Worm (Caenorhabditis elegans) whole organism, young adult: ENCODE data around the gene zipt-16.

Experiments used
- B0019.2 ChIP-seq: fragments of 200-800 bp; sonication (Bioruptor generic); conservative IDR thresholded peaks from 2 replicates; pipeline ENCODE4 v1.3.6; 2022; ENCODE audit warnings: missing genetic modification reagents, missing genetic modification characterization, missing compliant biosample characterization
- C17E4.6 ChIP-seq: fragments of 200-800 bp; sonication (Bioruptor generic); IDR thresholded peaks from 2 replicates; pipeline ENCODE4 v1.3.6; 2022; ENCODE audit warnings: missing genetic modification reagents, missing genetic modification characterization, missing compliant biosample characterization
- F33H1.4 ChIP-seq: fragments of 200-800 bp; sonication (Bioruptor generic); IDR thresholded peaks from 2 replicates; pipeline ENCODE4 v1.3.6; 2022; ENCODE audit warnings: missing genetic modification reagents, missing genetic modification characterization, missing compliant biosample characterization
- F55B11.4 ChIP-seq: sonication (generic microtip); optimal IDR thresholded peaks from 2 replicates; lab custom pipeline; 2016; ENCODE audit warnings: missing compliant biosample characterization, missing genetic modification characterization, borderline replicate concordance; ENCODE audit not compliant: insufficient read depth
- T26A5.8 ChIP-seq: sonication (generic microtip); optimal IDR thresholded peaks from 2 replicates; lab custom pipeline; 2016; ENCODE audit warnings: missing genetic modification characterization, missing compliant biosample characterization
- Y56A3A.18 ChIP-seq: fragments of 200-800 bp; sonication (Bioruptor generic); IDR thresholded peaks from 2 replicates; pipeline ENCODE4 v1.3.6; 2022; ENCODE audit warnings: missing genetic modification reagents, missing genetic modification characterization, missing compliant biosample characterization
- ccch-3 ChIP-seq: fragments of 200-800 bp; sonication (Bioruptor generic); optimal IDR thresholded peaks from 2 replicates; lab custom pipeline; 2018; ENCODE audit warnings: mild to moderate bottlenecking, missing genetic modification characterization, missing compliant biosample characterization
- cebp-1 ChIP-seq, 2 experiments: fragments of 200-800 bp in 1 of 2; sonication (Bioruptor generic) in 1 of 2; sonication (generic microtip) in 1 of 2; IDR thresholded peaks in 1 of 2; optimal IDR thresholded peaks in 1 of 2; 2 replicates each; pipeline versions ENCODE4 v1.3.6 to Lab custom; 2017 to 2022; ENCODE audit warnings: missing compliant biosample characterization in 2 of 2, missing genetic modification characterization in 2 of 2, mild to moderate bottlenecking in 1 of 2, missing genetic modification reagents in 1 of 2, moderate library complexity in 1 of 2
- chd-7 ChIP-seq: sonication (generic microtip); optimal IDR thresholded peaks from 2 replicates; lab custom pipeline; 2016; ENCODE audit warnings: mild to moderate bottlenecking, missing genetic modification characterization, moderate library complexity, missing compliant biosample characterization
- die-1 ChIP-seq: sonication (generic microtip); optimal IDR thresholded peaks from 2 replicates; lab custom pipeline; 2016; ENCODE audit warnings: missing genotype, mild to moderate bottlenecking, missing genetic modification characterization, missing compliant biosample characterization
- him-1 ChIP-seq: sonication (generic microtip); optimal IDR thresholded peaks from 2 replicates; lab custom pipeline; 2016; ENCODE audit warnings: missing genotype, missing genetic modification reagents, missing genetic modification characterization, missing compliant biosample characterization
- hlh-26 ChIP-seq: fragments of 200-800 bp; sonication (Bioruptor generic); conservative IDR thresholded peaks from 2 replicates; pipeline ENCODE4 v1.3.6; 2022; ENCODE audit warnings: missing genetic modification reagents, missing genetic modification characterization, missing compliant biosample characterization
- hmg-20 ChIP-seq: fragments of 200-800 bp; sonication (Bioruptor generic); IDR thresholded peaks from 2 replicates; pipeline ENCODE4 v1.3.6; 2022; ENCODE audit warnings: missing genetic modification reagents, missing genetic modification characterization, missing compliant biosample characterization
- lin-40 ChIP-seq: sonication (generic microtip); optimal IDR thresholded peaks from 2 replicates; lab custom pipeline; 2016; ENCODE audit warnings: missing genetic modification characterization, mild to moderate bottlenecking, missing compliant biosample characterization, missing genotype, missing genetic modification reagents
- lin-54 ChIP-seq: fragments of 200-800 bp; sonication (Bioruptor generic); optimal IDR thresholded peaks from 2 replicates; lab custom pipeline; 2018; ENCODE audit warnings: mild to moderate bottlenecking, missing genetic modification characterization, missing compliant biosample characterization
- lir-1 ChIP-seq: fragments of 200-800 bp; sonication (Bioruptor generic); conservative IDR thresholded peaks from 2 replicates; pipeline ENCODE4 v1.3.6; 2022; ENCODE audit warnings: missing genetic modification reagents, missing genetic modification characterization, missing compliant biosample characterization
- madf-10 ChIP-seq: sonication (generic microtip); optimal IDR thresholded peaks from 2 replicates; lab custom pipeline; 2016; ENCODE audit warnings: mild to moderate bottlenecking, missing genetic modification characterization, missing compliant biosample characterization
- mcd-1 ChIP-seq: fragments of 200-800 bp; sonication (Bioruptor generic); IDR thresholded peaks from 2 replicates; pipeline ENCODE4 v1.3.6; 2022; ENCODE audit warnings: missing genetic modification reagents, missing genetic modification characterization, missing compliant biosample characterization
- mxl-1 ChIP-seq: sonication (generic microtip); optimal IDR thresholded peaks from 2 replicates; lab custom pipeline; 2016; ENCODE audit warnings: missing genetic modification characterization, missing compliant biosample characterization
- nfya-2 ChIP-seq: fragments of 200-800 bp; sonication (Bioruptor generic); IDR thresholded peaks from 2 replicates; pipeline ENCODE4 v1.3.6; 2022; ENCODE audit warnings: missing genetic modification reagents, missing genetic modification characterization, missing compliant biosample characterization
- nhr-120 ChIP-seq: fragments of 200-800 bp; sonication (Bioruptor generic); IDR thresholded peaks from 2 replicates; pipeline ENCODE4 v1.3.6; 2022; ENCODE audit warnings: missing genetic modification characterization, missing compliant biosample characterization
- nhr-80 ChIP-seq: sonication (generic microtip); optimal IDR thresholded peaks from 2 replicates; lab custom pipeline; 2016; ENCODE audit warnings: missing genetic modification characterization, missing compliant biosample characterization
- nhr-90 ChIP-seq: sonication (generic microtip); optimal IDR thresholded peaks from 2 replicates; lab custom pipeline; 2016; ENCODE audit warnings: missing genotype, mild to moderate bottlenecking, missing genetic modification characterization, missing compliant biosample characterization
- pha-4 ChIP-seq: fragments of 150-350 bp; sonication (generic microtip); optimal IDR thresholded peaks from 2 replicates; lab custom pipeline; 2014; ENCODE audit warnings: missing biosample characterization, missing genetic modification reagents, missing genetic modification characterization
- rec-8 ChIP-seq, 2 experiments: sonication (generic microtip); optimal IDR thresholded peaks; 2 replicates each; lab custom pipeline; 2016; ENCODE audit warnings: mild to moderate bottlenecking in 2 of 2, missing genetic modification characterization in 2 of 2, missing genetic modification reagents in 2 of 2, missing genotype in 2 of 2, missing biosample characterization in 1 of 2, missing compliant biosample characterization in 1 of 2, moderate library complexity in 1 of 2
- rpc-1 ChIP-seq, 2 experiments: fragments of 150-350 bp in 1 of 2; sonication (generic microtip) in 1 of 2; optimal IDR thresholded peaks; 2 replicates each; lab custom pipeline; 2014 to 2018; ENCODE audit warnings: missing biosample characterization in 1 of 2, missing genetic modification characterization in 1 of 2, missing genetic modification reagents in 1 of 2, missing genotype in 1 of 2
- sdz-38 ChIP-seq: sonication (generic microtip); optimal IDR thresholded peaks from 2 replicates; lab custom pipeline; 2016; ENCODE audit warnings: missing genotype, missing genetic modification characterization, missing compliant biosample characterization
- snpc-1.1 ChIP-seq: sonication (generic microtip); optimal IDR thresholded peaks from 2 replicates; lab custom pipeline; 2017; ENCODE audit warnings: missing genetic modification characterization, mild to moderate bottlenecking, missing compliant biosample characterization, antibody characterized with exemption, moderate library complexity, missing genotype, missing genetic modification reagents; ENCODE audit not compliant: insufficient read depth
- somi-1 ChIP-seq: fragments of 200-800 bp; sonication (Bioruptor generic); optimal IDR thresholded peaks from 2 replicates; lab custom pipeline; 2018; ENCODE audit warnings: mild to moderate bottlenecking, missing genetic modification characterization, missing compliant biosample characterization
- sptf-2 ChIP-seq: fragments of 200-800 bp; sonication (Bioruptor generic); optimal IDR thresholded peaks from 2 replicates; lab custom pipeline; 2018; ENCODE audit warnings: mild to moderate bottlenecking, missing genetic modification characterization, missing compliant biosample characterization
- tbx-9 ChIP-seq: sonication (generic microtip); optimal IDR thresholded peaks from 2 replicates; lab custom pipeline; 2016; ENCODE audit warnings: borderline replicate concordance, missing genetic modification characterization, inconsistent platforms, missing compliant biosample characterization
- zim-3 ChIP-seq: sonication (generic microtip); optimal IDR thresholded peaks from 2 replicates; lab custom pipeline; 2017; ENCODE audit warnings: mild to moderate bottlenecking, missing genetic modification characterization, moderate library complexity, missing compliant biosample characterization
- ztf-6 ChIP-seq: fragments of 200-800 bp; sonication (Bioruptor generic); IDR thresholded peaks from 2 replicates; pipeline ENCODE4 v1.3.6; 2022; ENCODE audit warnings: missing genetic modification reagents, missing genetic modification characterization, missing compliant biosample characterization

zipt-16 gene

DNA sequence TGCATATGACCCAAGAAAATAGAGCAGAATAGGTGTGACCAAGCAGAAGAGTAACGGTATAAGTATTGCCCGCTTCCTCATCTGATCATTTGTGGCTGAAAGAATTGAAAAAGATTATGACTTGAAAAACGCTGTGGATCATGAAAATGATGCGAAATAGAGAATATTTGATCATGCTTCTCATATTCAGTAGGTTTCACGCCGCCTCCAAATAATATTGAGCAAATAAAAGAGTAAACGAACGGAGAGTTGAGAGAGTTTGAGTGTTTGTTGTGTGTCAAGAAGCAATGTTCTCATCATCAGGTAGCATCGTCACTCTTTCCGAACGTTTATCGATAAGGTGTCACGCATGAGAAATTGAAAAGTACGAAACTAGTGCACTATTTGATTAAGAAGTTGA lies 33.5 kb downstream of the zipt-16 start, which contains the start of gene htrl-1:
htrl-1 (minus strand) TSS at position 101 of the 400 bp plus-strand sequence.
- TF ChIP-seq zim-3 (tag; lab: Kevin White, UChicago) = no peak
- TF ChIP-seq chd-7 (tag; lab: Kevin White, UChicago) = no peak
- no peak for TF ChIP-seq mxl-1 (tag; lab: Kevin White, UChicago)
- TF ChIP-seq pha-4 (tag; lab: Kevin White, UChicago) = no peak
- no peak for TF ChIP-seq die-1 (tag; lab: Kevin White, UChicago)
- TF ChIP-seq madf-10 (tag; lab: Kevin White, UChicago) = no peak
- no peak for TF ChIP-seq rec-8 (tag; optimal IDR thresholded peaks at IDR 0.05; lab: Kevin White, UChicago)
- no peak for TF ChIP-seq tbx-9 (tag; lab: Kevin White, UChicago)
- no peak for TF ChIP-seq C17E4.6 (GFP tag; lab: Robert Waterston, UW)
- no peak for TF ChIP-seq nhr-80 (tag; lab: Kevin White, UChicago)
- TF ChIP-seq sdz-38 (tag; lab: Kevin White, UChicago) = no peak
- TF ChIP-seq lin-40 (tag; lab: Kevin White, UChicago) = no peak
- TF ChIP-seq F55B11.4 (tag; lab: Kevin White, UChicago) = no peak
- TF ChIP-seq, all 124 proteins: peak for 0

DNA sequence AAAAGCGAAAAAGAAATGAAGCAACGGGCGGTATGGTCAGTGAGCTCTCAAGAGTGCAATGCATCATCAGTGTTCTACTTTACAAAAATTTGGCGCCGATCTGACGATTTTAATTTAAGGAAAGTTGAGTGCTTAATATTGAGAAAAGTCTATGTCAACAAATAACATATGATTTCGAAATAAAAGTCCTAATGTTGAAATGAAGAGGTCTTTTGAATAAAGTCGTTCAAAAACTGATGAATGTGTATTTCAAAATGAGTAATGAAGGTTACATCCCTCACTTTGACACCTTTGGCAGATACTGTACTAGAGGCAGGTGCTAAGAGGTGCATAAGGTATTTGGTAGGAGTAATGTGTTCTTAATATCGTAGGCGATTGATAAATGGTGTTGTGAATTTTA lies 34.7 kb downstream of the zipt-16 start:
- TF ChIP-seq lir-1 (GFP tag; lab: Robert Waterston, UW) = no peak
- TF ChIP-seq lin-40 (tag; lab: Kevin White, UChicago) = no peak
- TF ChIP-seq him-1 (tag; lab: Kevin White, UChicago) = no peak
- no peak for TF ChIP-seq lin-54 (GFP tag; lab: Kevin White, UChicago)
- TF ChIP-seq B0019.2 (GFP tag; lab: Robert Waterston, UW) = no peak
- TF ChIP-seq T26A5.8 (tag; lab: Kevin White, UChicago) = no peak
- no peak for TF ChIP-seq ztf-6 (GFP tag; lab: Robert Waterston, UW)
- TF ChIP-seq nhr-90 (tag; lab: Kevin White, UChicago) = no peak
- no peak for TF ChIP-seq Y56A3A.18 (GFP tag; lab: Robert Waterston, UW)
- no peak for TF ChIP-seq nfya-2 (GFP tag; lab: Robert Waterston, UW)
- TF ChIP-seq hlh-26 (GFP tag; lab: Robert Waterston, UW) = no peak
- TF ChIP-seq C17E4.6 (GFP tag; lab: Robert Waterston, UW) = no peak
- TF ChIP-seq rpc-1 (optimal IDR thresholded peaks at IDR 0.05; lab: Kevin White, UChicago) = no peak
- no peak for TF ChIP-seq rpc-1 (tag; optimal IDR thresholded peaks at IDR 0.05; lab: Kevin White, UChicago)
- no peak for TF ChIP-seq mcd-1 (GFP tag; lab: Robert Waterston, UW)
- no peak for TF ChIP-seq cebp-1 (GFP tag; IDR thresholded peaks at IDR 0.05; lab: Robert Waterston, UW)
- no peak for TF ChIP-seq cebp-1 (tag; optimal IDR thresholded peaks at IDR 0.05; lab: Kevin White, UChicago)
- TF ChIP-seq F33H1.4 (GFP tag; lab: Robert Waterston, UW) = no peak
- TF ChIP-seq snpc-1.1 = no peak
- no peak for TF ChIP-seq nhr-120 (GFP tag; lab: Robert Waterston, UW)
- TF ChIP-seq hmg-20 (GFP tag; lab: Robert Waterston, UW) = no peak
- TF ChIP-seq ccch-3 (GFP tag; lab: Kevin White, UChicago) = no peak
- TF ChIP-seq, all 124 proteins: peak for 0

DNA sequence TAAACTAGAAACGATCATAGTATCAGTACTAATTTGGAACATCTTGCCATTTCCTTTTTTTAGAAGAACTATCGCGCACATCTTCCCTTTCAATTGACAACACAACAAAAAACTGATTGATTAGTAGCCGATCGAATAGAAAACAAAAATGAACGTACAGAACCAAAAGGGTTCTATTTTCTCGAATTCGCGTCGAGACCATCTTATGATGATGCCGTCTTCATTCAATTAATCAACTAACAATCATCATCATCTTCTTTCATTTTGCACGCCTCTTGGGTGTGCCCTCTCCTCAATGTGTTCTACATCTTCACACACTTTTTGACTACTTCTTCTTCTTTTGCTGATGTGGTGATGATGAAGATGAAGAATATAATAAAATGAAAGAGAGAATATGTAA lies 37.0 kb downstream of the zipt-16 start:
- TF ChIP-seq sptf-2 (GFP tag; lab: Kevin White, UChicago) = no peak
- TF ChIP-seq somi-1 = peak; percentile 10
- TF ChIP-seq ztf-6 (GFP tag; lab: Robert Waterston, UW) = no peak
